Worm (Caenorhabditis elegans): ENCODE data around the gene sre-54.

Gene sre-54

ce11 chrII:12378793-12379192 is 46.1 kb downstream of the sre-54 start:
- no peak for TF ChIP-seq sem-2 (GFP tag; optimal IDR thresholded peaks at IDR 0.05)
- TF ChIP-seq tbx-8 (GFP tag; optimal IDR thresholded peaks at IDR 0.05), result no peak
- TF ChIP-seq unc-120 (tag; optimal IDR thresholded peaks at IDR 0.05; ENCODE audit: poor library complexity, severe bottlenecking), result no peak
- TF ChIP-seq mls-2 (tag; optimal IDR thresholded peaks at IDR 0.05), result no peak

ce11 chrII:12379430-12379829 is 46.7 kb downstream of the sre-54 start, which contains the start of gene marc-5:
Gene marc-5, minus strand, starts transcription at chrII:12379530.
- TF ChIP-seq nhr-76 (tag; optimal IDR thresholded peaks at IDR 0.05) (no peak), lsy-2 (tag; optimal IDR thresholded peaks at IDR 0.05) (no peak), ces-1 (GFP tag; optimal IDR thresholded peaks at IDR 0.05) (no peak), ztf-11 (tag; optimal IDR thresholded peaks at IDR 0.05) (no peak), hlh-1 (tag; optimal IDR thresholded peaks at IDR 0.05) (no peak), ceh-83 (GFP tag; optimal IDR thresholded peaks at IDR 0.05) (no peak)

- peak; percentile 12 for TF ChIP-seq ham-2 (GFP tag; optimal IDR thresholded peaks at IDR 0.05)
- TF ChIP-seq unc-62 (GFP tag; optimal IDR thresholded peaks at IDR 0.05), result no peak
Observed at ce11 chrII:12380888-12381287, 48.2 kb downstream of the sre-54 start.

- TF ChIP-seq ceh-83 (GFP tag; optimal IDR thresholded peaks at IDR 0.05) (no peak), unc-39 (tag; optimal IDR thresholded peaks at IDR 0.05) (peak; percentile 23), hlh-1 (tag; optimal IDR thresholded peaks at IDR 0.05) (peak; percentile 0)
Observed at ce11 chrII:12382625-12383562, 50.2 kb downstream of the sre-54 start, which contains the start of gene btb-14. Gene btb-14, plus strand, starts transcription at chrII:12383463.
